Worm (Caenorhabditis elegans): ENCODE data around the gene cyp-33D3.

DNA sequence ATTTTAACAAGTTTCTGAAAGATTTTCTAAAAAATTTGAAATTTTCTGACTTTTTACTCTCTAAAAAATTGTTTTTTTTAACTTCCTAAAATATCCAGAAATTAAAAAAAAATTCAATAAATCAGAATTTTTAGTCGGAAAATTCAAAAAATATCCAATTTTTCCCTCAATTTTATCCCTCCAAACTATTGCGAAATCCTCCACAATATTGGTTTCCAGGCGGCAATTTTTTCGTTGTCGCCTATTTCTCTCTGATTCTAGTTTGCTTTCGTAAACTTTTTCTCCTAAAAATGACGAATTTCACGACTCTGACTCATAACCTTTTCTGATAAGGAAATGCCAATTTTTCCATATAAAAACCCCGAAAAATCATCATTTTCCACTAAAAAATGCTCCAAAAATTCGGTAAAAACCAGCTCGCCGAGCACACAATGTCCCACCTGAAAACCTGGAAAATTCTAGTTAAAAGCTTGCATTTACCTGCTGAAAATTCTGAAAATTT, 49.6 kb downstream of the cyp-33D3 start, which contains the start of gene Y17D7B.2:
- TF ChIP-seq mep-1 (tag; optimal IDR thresholded peaks at IDR 0.05) (no peak), ces-1 (GFP tag; optimal IDR thresholded peaks at IDR 0.05) (no peak), hif-1 (tag; optimal IDR thresholded peaks at IDR 0.05) (no peak), skn-1 (tag; optimal IDR thresholded peaks at IDR 0.05) (no peak), mdt-29 (GFP tag; IDR thresholded peaks at IDR 0.05) (no peak), mdl-1 (tag; optimal IDR thresholded peaks at IDR 0.05) (no peak)
